Fruit fly (Drosophila melanogaster): ENCODE data around the gene Gug.

Gene Gug

dm6 chr3L:8458767-8459614, 9.3 kb downstream of the Gug start (continued):
- TF ChIP-seq dysf (GFP tag; IDR thresholded peaks at IDR 0.05): no peak
- TF ChIP-seq CG4730 (GFP tag; IDR thresholded peaks at IDR 0.05): no peak
- no peak for TF ChIP-seq ato (GFP tag; IDR thresholded peaks at IDR 0.05; ENCODE audit: partially characterized antibody)
- TF ChIP-seq ara (GFP tag; IDR thresholded peaks at IDR 0.05): no peak
- no peak for TF ChIP-seq CG14860 (GFP tag; IDR thresholded peaks at IDR 0.05; ENCODE audit: partially characterized antibody)
- peak; percentile 14 for TF ChIP-seq CoRest (tag; optimal IDR thresholded peaks at IDR 0.05)
- no peak for TF ChIP-seq chif (GFP tag; optimal IDR thresholded peaks at IDR 0.05)
- no peak for TF ChIP-seq CG10321 (GFP tag; IDR thresholded peaks at IDR 0.05)
- TF ChIP-seq crc (GFP tag; optimal IDR thresholded peaks at IDR 0.05): no peak
- peak; percentile 23 for TF ChIP-seq CG13775 (GFP tag; optimal IDR thresholded peaks at IDR 0.05)
- no peak for TF ChIP-seq tin (GFP tag; optimal IDR thresholded peaks at IDR 0.05)
- no peak for TF ChIP-seq pnt (GFP tag; optimal IDR thresholded peaks at IDR 0.05)
- peak; percentile 25 for TF ChIP-seq grau (tag; optimal IDR thresholded peaks at IDR 0.05)
- peak; percentile 15 for TF ChIP-seq CG7839 (tag; optimal IDR thresholded peaks at IDR 0.05)
- TF ChIP-seq CG17328 (GFP tag; IDR thresholded peaks at IDR 0.05): no peak
- no peak for TF ChIP-seq sug (tag; optimal IDR thresholded peaks at IDR 0.05)
- peak; percentile 17 for TF ChIP-seq lilli (GFP tag; optimal IDR thresholded peaks at IDR 0.05)
- peak; percentile 0 for TF ChIP-seq dmrt11E (tag; optimal IDR thresholded peaks at IDR 0.05)
- no peak for TF ChIP-seq CG1529 (GFP tag; optimal IDR thresholded peaks at IDR 0.05)
- TF ChIP-seq mirr (GFP tag; optimal IDR thresholded peaks at IDR 0.05): peak; percentile 25
- TF ChIP-seq Drgx (GFP tag; IDR thresholded peaks at IDR 0.05): no peak; the same call in 1 of the 2 replicates
- TF ChIP-seq hth (optimal IDR thresholded peaks at IDR 0.05): no peak
- TF ChIP-seq abd-A (tag; optimal IDR thresholded peaks at IDR 0.05): peak; percentile 92
- TF ChIP-seq CG30020 (tag; optimal IDR thresholded peaks at IDR 0.05): no peak
- TF ChIP-seq dpn (GFP tag; optimal IDR thresholded peaks at IDR 0.05): no peak
- TF ChIP-seq CG9932 (GFP tag; IDR thresholded peaks at IDR 0.05): no peak
- TF ChIP-seq nerfin-1 (tag; optimal IDR thresholded peaks at IDR 0.05): no peak
- no peak for TF ChIP-seq HmgD (GFP tag; optimal IDR thresholded peaks at IDR 0.05)
- no peak for TF ChIP-seq CG16779 (GFP tag; IDR thresholded peaks at IDR 0.05)
- TF ChIP-seq Xbp1 (GFP tag; optimal IDR thresholded peaks at IDR 0.05): peak; percentile 2
- TF ChIP-seq CG11695 (GFP tag; IDR thresholded peaks at IDR 0.05): no peak
- no peak for TF ChIP-seq gt (GFP tag; IDR thresholded peaks at IDR 0.05)
- peak; percentile 50 for TF ChIP-seq dmrt99B (tag; optimal IDR thresholded peaks at IDR 0.05)
- TF ChIP-seq CTCF (GFP tag; optimal IDR thresholded peaks at IDR 0.05): no peak
- no peak for TF ChIP-seq CG3407 (GFP tag; optimal IDR thresholded peaks at IDR 0.05)
- peak; percentile 48 for TF ChIP-seq phol (tag; optimal IDR thresholded peaks at IDR 0.05)
- TF ChIP-seq CG10959 (GFP tag; IDR thresholded peaks at IDR 0.05): no peak
- TF ChIP-seq psq (GFP tag; optimal IDR thresholded peaks at IDR 0.05): no peak
- TF ChIP-seq CG1792 (GFP tag; optimal IDR thresholded peaks at IDR 0.05): no peak
- TF ChIP-seq ham (GFP tag; IDR thresholded peaks at IDR 0.05): no peak
- TF ChIP-seq vvl (GFP tag; IDR thresholded peaks at IDR 0.05): no peak
- TF ChIP-seq CG15601 (tag; optimal IDR thresholded peaks at IDR 0.05): no peak
- no peak for TF ChIP-seq hbn (GFP tag; IDR thresholded peaks at IDR 0.05; ENCODE audit: partially characterized antibody)
- no peak for TF ChIP-seq bcd (GFP tag; optimal IDR thresholded peaks at IDR 0.05)
- no peak for TF ChIP-seq CG3065 (GFP tag; optimal IDR thresholded peaks at IDR 0.05)
- TF ChIP-seq Side (GFP tag; optimal IDR thresholded peaks at IDR 0.05): no peak
- no peak for TF ChIP-seq CG6272 (GFP tag; IDR thresholded peaks at IDR 0.05)
- TF ChIP-seq CG2199 (GFP tag; IDR thresholded peaks at IDR 0.05): peak; percentile 71; the same call in 1 of the 3 replicates
- TF ChIP-seq CG30403 (GFP tag; optimal IDR thresholded peaks at IDR 0.05): peak; percentile 36
- TF ChIP-seq fd96Cb (tag; optimal IDR thresholded peaks at IDR 0.05): no peak
- no peak for TF ChIP-seq Taf1 (GFP tag; IDR thresholded peaks at IDR 0.05)

Data from whole organism, embryonic.